Worm (Caenorhabditis elegans): Measurements from ENCODE around the gene cutl-9.

- TF ChIP-seq tbx-37 (GFP tag; conservative IDR thresholded peaks at IDR 0.05) (no peak), ceh-13 (GFP tag; optimal IDR thresholded peaks at IDR 0.05) (no peak), scrt-1 (GFP tag; IDR thresholded peaks at IDR 0.05) (no peak), flt-1 (GFP tag; IDR thresholded peaks at IDR 0.05) (no peak), hmg-4 (GFP tag; optimal IDR thresholded peaks at IDR 0.05) (no peak), ama-1 (optimal IDR thresholded peaks at IDR 0.05) (no peak), ceh-36 (tag; optimal IDR thresholded peaks at IDR 0.05) (no peak), hmbx-1 (tag; optimal IDR thresholded peaks at IDR 0.05) (no peak)
Measured at ce11 chrII:10665031-10665430, 43.0 kb downstream of the cutl-9 start, which contains the start of gene D2089.3.
